Worm (Caenorhabditis elegans) whole organism, L1 larva: ENCODE results near the gene ipla-5.

Experiments
- C04F5.9 ChIP-seq: sonication (generic microtip); optimal IDR thresholded peaks from 2 replicates; lab custom pipeline; 2016; ENCODE audit warnings: missing genetic modification characterization, missing compliant biosample characterization
- C16A3.4 ChIP-seq: fragments of 150-350 bp; optimal IDR thresholded peaks from 2 replicates; lab custom pipeline; 2014; ENCODE audit warnings: missing biosample characterization, missing genetic modification characterization
- F16B12.6 ChIP-seq: fragments of 150-350 bp; optimal IDR thresholded peaks from 2 replicates; lab custom pipeline; 2014; ENCODE audit warnings: missing biosample characterization, missing genetic modification characterization
- Y116A8C.19 ChIP-seq: sonication (generic microtip); optimal IDR thresholded peaks from 2 replicates; lab custom pipeline; 2016; ENCODE audit warnings: missing compliant biosample characterization, missing genetic modification characterization, borderline replicate concordance
- aha-1 ChIP-seq: fragments of 150-350 bp; optimal IDR thresholded peaks from 2 replicates; lab custom pipeline; 2014; ENCODE audit warnings: missing biosample characterization, missing genetic modification characterization
- ama-1 ChIP-seq: fragments of 150-350 bp; optimal IDR thresholded peaks from 2 replicates; lab custom pipeline; 2014
- blmp-1 ChIP-seq: fragments of 150-350 bp; optimal IDR thresholded peaks from 2 replicates; lab custom pipeline; 2014; ENCODE audit warnings: missing biosample characterization, missing genetic modification characterization
- ceh-63 ChIP-seq: fragments of 200-800 bp; sonication (Bioruptor generic); optimal IDR thresholded peaks from 2 replicates; lab custom pipeline; 2018; ENCODE audit warnings: mild to moderate bottlenecking, missing genetic modification characterization, missing compliant biosample characterization
- ceh-82 ChIP-seq, 3 experiments: fragments of 150-350 bp in 1 of 3; sonication (generic microtip) in 2 of 3; optimal IDR thresholded peaks; 2 replicates each; lab custom pipeline; 2014 to 2017; ENCODE audit warnings: missing biosample characterization in 3 of 3, missing genetic modification characterization in 3 of 3
- ceh-88 ChIP-seq: fragments of 200-800 bp; sonication (Bioruptor generic); IDR thresholded peaks from 2 replicates; pipeline ENCODE4 v1.3.6; 2022; ENCODE audit warnings: missing genetic modification characterization, missing compliant biosample characterization
- efl-3 ChIP-seq: fragments of 200-800 bp; sonication (Bioruptor generic); optimal IDR thresholded peaks from 2 replicates; lab custom pipeline; 2018; ENCODE audit warnings: mild to moderate bottlenecking, missing genetic modification characterization, missing compliant biosample characterization
- egl-13 ChIP-seq: sonication (generic microtip); optimal IDR thresholded peaks from 2 replicates; lab custom pipeline; 2016; ENCODE audit warnings: missing genotype, missing genetic modification reagents, missing genetic modification characterization, missing compliant biosample characterization
- elt-2 ChIP-seq: sonication (generic microtip); optimal IDR thresholded peaks from 2 replicates; lab custom pipeline; 2016; ENCODE audit warnings: missing genetic modification characterization, mild to moderate bottlenecking, inconsistent platforms, missing compliant biosample characterization, missing genetic modification reagents
- fkh-4 ChIP-seq: sonication (generic microtip); optimal IDR thresholded peaks from 2 replicates; lab custom pipeline; 2016; ENCODE audit warnings: missing compliant biosample characterization, missing genetic modification characterization, borderline replicate concordance
- fkh-8 ChIP-seq: sonication (generic microtip); optimal IDR thresholded peaks from 2 replicates; lab custom pipeline; 2016; ENCODE audit warnings: mild to moderate bottlenecking, missing genetic modification characterization, missing compliant biosample characterization
- hlh-17 ChIP-seq: fragments of 200-800 bp; sonication (Bioruptor generic); optimal IDR thresholded peaks from 2 replicates; lab custom pipeline; 2018; ENCODE audit warnings: missing genetic modification characterization, mild to moderate bottlenecking, missing compliant biosample characterization, moderate library complexity, borderline replicate concordance
- hlh-4 ChIP-seq: sonication (generic microtip); optimal IDR thresholded peaks from 2 replicates; lab custom pipeline; 2016; ENCODE audit warnings: mild to moderate bottlenecking, missing genetic modification characterization, missing compliant biosample characterization
- hpl-2 ChIP-seq: fragments of 150-350 bp; optimal IDR thresholded peaks from 2 replicates; lab custom pipeline; 2014; ENCODE audit warnings: missing biosample characterization, missing genetic modification reagents, missing genetic modification characterization
- irx-1 ChIP-seq: sonication (generic microtip); optimal IDR thresholded peaks from 2 replicates; lab custom pipeline; 2016; ENCODE audit warnings: missing genetic modification characterization, missing compliant biosample characterization
- isw-1 ChIP-seq: fragments of 200-800 bp; sonication (Bioruptor generic); IDR thresholded peaks from 2 replicates; pipeline ENCODE4 v1.3.6; 2022; ENCODE audit warnings: missing genetic modification characterization, missing compliant biosample characterization
- jun-1 ChIP-seq: fragments of 150-350 bp; optimal IDR thresholded peaks from 2 replicates; lab custom pipeline; 2014; ENCODE audit warnings: missing biosample characterization, missing genetic modification reagents, missing genetic modification characterization
- lin-13 ChIP-seq: fragments of 150-350 bp; optimal IDR thresholded peaks from 2 replicates; lab custom pipeline; 2014; ENCODE audit warnings: missing biosample characterization, missing genetic modification reagents, missing genetic modification characterization
- lin-14 ChIP-seq: fragments of 200-800 bp; sonication (Bioruptor generic); optimal IDR thresholded peaks from 2 replicates; lab custom pipeline; 2018; ENCODE audit warnings: mild to moderate bottlenecking, missing genetic modification characterization, moderate library complexity, missing compliant biosample characterization
- lin-35 ChIP-seq, 2 experiments: fragments of 150-350 bp; optimal IDR thresholded peaks; 2 replicates each; lab custom pipeline; 2014; ENCODE audit warnings: missing biosample characterization in 2 of 2, missing genetic modification characterization in 2 of 2, missing genetic modification reagents in 2 of 2
- lin-39 ChIP-seq: fragments of 150-350 bp; optimal IDR thresholded peaks from 2 replicates; lab custom pipeline; 2014; ENCODE audit warnings: missing biosample characterization, missing genetic modification reagents, missing genetic modification characterization
- lir-3 ChIP-seq: sonication (generic microtip); optimal IDR thresholded peaks from 2 replicates; lab custom pipeline; 2016; ENCODE audit warnings: mild to moderate bottlenecking, missing genetic modification characterization, moderate library complexity, missing compliant biosample characterization; ENCODE audit not compliant: poor library complexity
- lsy-2 ChIP-seq, 2 experiments: fragments of 150-350 bp; optimal IDR thresholded peaks; 2 replicates each; lab custom pipeline; 2014; ENCODE audit warnings: missing biosample characterization in 2 of 2, missing genetic modification characterization in 2 of 2
- mdl-1 ChIP-seq, 2 experiments: fragments of 150-350 bp; optimal IDR thresholded peaks; 2 replicates each; lab custom pipeline; 2014 to 2017; ENCODE audit warnings: missing biosample characterization in 2 of 2, missing genetic modification characterization in 2 of 2, inconsistent platforms in 1 of 2
- mep-1 ChIP-seq: fragments of 150-350 bp; optimal IDR thresholded peaks from 2 replicates; lab custom pipeline; 2014; ENCODE audit warnings: missing biosample characterization, missing genetic modification characterization
- nhr-12 ChIP-seq: sonication (generic microtip); optimal IDR thresholded peaks from 2 replicates; lab custom pipeline; 2017; ENCODE audit warnings: missing biosample characterization, missing genetic modification characterization
- nhr-28 ChIP-seq: fragments of 150-350 bp; optimal IDR thresholded peaks from 2 replicates; lab custom pipeline; 2014; ENCODE audit warnings: missing biosample characterization, missing genetic modification characterization
- nhr-47 ChIP-seq: sonication (generic microtip); optimal IDR thresholded peaks from 2 replicates; lab custom pipeline; 2016; ENCODE audit warnings: mild to moderate bottlenecking, missing genetic modification characterization, moderate library complexity, missing compliant biosample characterization
- nhr-76 ChIP-seq: sonication (generic microtip); optimal IDR thresholded peaks from 2 replicates; lab custom pipeline; 2017; ENCODE audit warnings: missing biosample characterization, missing genetic modification characterization
- nhr-84 ChIP-seq: sonication (generic microtip); optimal IDR thresholded peaks from 2 replicates; lab custom pipeline; 2017; ENCODE audit warnings: missing biosample characterization, missing genetic modification characterization
- nhr-85 ChIP-seq: sonication (generic microtip); peaks from one replicate; lab custom pipeline; 2016; ENCODE audit warnings: missing genetic modification characterization, inconsistent platforms, missing compliant biosample characterization
- nhr-90 ChIP-seq: sonication (generic microtip); optimal IDR thresholded peaks from 2 replicates; lab custom pipeline; 2016; ENCODE audit warnings: mild to moderate bottlenecking, missing genetic modification characterization, missing compliant biosample characterization; ENCODE audit not compliant: poor library complexity
- pax-3 ChIP-seq: fragments of 200-800 bp; sonication (Bioruptor generic); optimal IDR thresholded peaks from 2 replicates; lab custom pipeline; 2018; ENCODE audit warnings: mild to moderate bottlenecking, missing genetic modification characterization, moderate library complexity, missing compliant biosample characterization
- rnt-1 ChIP-seq: sonication (generic microtip); optimal IDR thresholded peaks from 2 replicates; lab custom pipeline; 2016; ENCODE audit warnings: mild to moderate bottlenecking, missing genetic modification characterization, moderate library complexity, missing compliant biosample characterization
- snu-23 ChIP-seq: sonication (generic microtip); optimal IDR thresholded peaks from 2 replicates; lab custom pipeline; 2016; ENCODE audit warnings: missing genetic modification characterization, missing compliant biosample characterization
- swsn-7 ChIP-seq: sonication (generic microtip); optimal IDR thresholded peaks from 2 replicates; lab custom pipeline; 2016; ENCODE audit warnings: missing genetic modification characterization, missing compliant biosample characterization
- tbx-2 ChIP-seq: sonication (generic microtip); optimal IDR thresholded peaks from 2 replicates; lab custom pipeline; 2016; ENCODE audit warnings: missing genetic modification characterization, missing compliant biosample characterization
- unc-130 ChIP-seq: fragments of 150-350 bp; optimal IDR thresholded peaks from 2 replicates; lab custom pipeline; 2017; ENCODE audit warnings: missing biosample characterization, missing genetic modification characterization, inconsistent platforms
- unc-30 ChIP-seq: sonication (generic microtip); optimal IDR thresholded peaks from 2 replicates; lab custom pipeline; 2017; ENCODE audit warnings: missing biosample characterization, missing genetic modification characterization
- unc-62 ChIP-seq: fragments of 150-350 bp; optimal IDR thresholded peaks from 2 replicates; lab custom pipeline; 2014; ENCODE audit warnings: missing biosample characterization, missing genetic modification reagents, missing genetic modification characterization
- unc-98 ChIP-seq: fragments of 200-800 bp; sonication (Bioruptor generic); IDR thresholded peaks from 2 replicates; pipeline ENCODE4 v1.3.6; 2022; ENCODE audit warnings: missing genetic modification characterization, missing compliant biosample characterization
- vab-15 ChIP-seq: sonication (generic microtip); optimal IDR thresholded peaks from 2 replicates; lab custom pipeline; 2017; ENCODE audit warnings: missing genotype, mild to moderate bottlenecking, missing genetic modification characterization, missing compliant biosample characterization
- zag-1 ChIP-seq: fragments of 150-350 bp; optimal IDR thresholded peaks from 2 replicates; lab custom pipeline; 2014; ENCODE audit warnings: missing biosample characterization, missing genetic modification characterization
- zip-4 ChIP-seq: fragments of 200-800 bp; sonication (Bioruptor generic); optimal IDR thresholded peaks from 2 replicates; lab custom pipeline; 2018; ENCODE audit warnings: mild to moderate bottlenecking, missing genetic modification characterization, moderate library complexity, missing compliant biosample characterization

The ipla-5 gene

DNA sequence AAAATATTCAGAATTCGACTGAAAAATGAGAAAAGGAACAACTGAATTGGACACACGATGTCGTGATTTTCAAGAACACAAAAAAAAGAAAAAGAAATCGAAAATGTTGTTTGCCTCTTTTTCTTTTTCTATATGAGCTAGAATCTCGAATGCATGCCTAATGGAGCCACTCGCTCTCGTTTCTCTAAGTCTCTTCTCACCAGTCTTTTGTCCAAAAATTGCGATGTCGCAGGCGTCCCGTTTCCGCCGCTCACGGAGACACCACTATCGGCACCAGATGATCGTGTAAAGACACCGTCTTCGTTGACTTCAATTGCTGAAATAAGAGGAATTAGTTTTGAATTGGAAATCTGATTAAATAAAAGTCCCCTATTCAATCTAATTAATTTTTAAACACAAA is 43.6 kb downstream of the ipla-5 start (continued):
- TF ChIP-seq lin-13 (no peak), fkh-8 (tag; lab: Kevin White, UChicago) (peak; percentile 57), lin-14 (GFP tag; lab: Kevin White, UChicago) (peak; percentile 84), nhr-84 (tag; lab: Kevin White, UChicago) (no peak), aha-1 (tag; lab: Kevin White, UChicago) (no peak), F16B12.6 (tag; lab: Kevin White, UChicago) (no peak), C16A3.4 (no peak), egl-13 (no peak), lsy-2 (tag; optimal IDR thresholded peaks at IDR 0.05; lab: Kevin White, UChicago) (peak; percentile 4 to 50), unc-130 (tag; lab: Kevin White, UChicago) (no peak), ama-1 (lab: Kevin White, UChicago) (no peak), vab-15 (no peak), ceh-82 (tag; optimal IDR thresholded peaks at IDR 0.05; lab: Kevin White, UChicago) (peak; percentile 2 to 65 (median 26)), swsn-7 (peak; percentile 42), ceh-63 (GFP tag; lab: Kevin White, UChicago) (no peak), nhr-76 (tag; lab: Kevin White, UChicago) (no peak), snu-23 (GFP tag; lab: Kevin White, UChicago) (peak; percentile 21), rnt-1 (tag; lab: Kevin White, UChicago) (peak; percentile 34), nhr-90 (tag; lab: Kevin White, UChicago) (no peak), pax-3 (tag; lab: Kevin White, UChicago) (no peak), mdl-1 (tag; optimal IDR thresholded peaks at IDR 0.05; lab: Kevin White, UChicago) (no peak), nhr-28 (tag; lab: Kevin White, UChicago) (no peak), lin-39 (tag; lab: Kevin White, UChicago) (no peak), efl-3 (no peak), nhr-85 (tag; lab: Kevin White, UChicago) (no peak), mep-1 (peak; percentile 5), elt-2 (tag; lab: Kevin White, UChicago) (no peak), fkh-4 (no peak), unc-30 (no peak), isw-1 (peak; percentile 31; the same call in 1 of the 2 replicates), hlh-17 (GFP tag; lab: Kevin White, UChicago) (no peak), jun-1 (no peak), irx-1 (tag; lab: Kevin White, UChicago) (peak; percentile 43), zip-4 (GFP tag; lab: Kevin White, UChicago) (no peak), hlh-4 (no peak), blmp-1 (tag; lab: Kevin White, UChicago) (no peak), tbx-2 (tag; lab: Kevin White, UChicago) (no peak), Y116A8C.19 (tag; lab: Kevin White, UChicago) (no peak), unc-98 (GFP tag; lab: Robert Waterston, UW) (no peak), zag-1 (tag; lab: Kevin White, UChicago) (no peak), lin-35 (GFP tag; optimal IDR thresholded peaks at IDR 0.05; lab: Kevin White, UChicago) (peak in 1 of 2 experiments; percentile 43), C04F5.9 (tag; lab: Kevin White, UChicago) (no peak), unc-62 (GFP tag; lab: Kevin White, UChicago) (no peak), nhr-47 (tag; lab: Kevin White, UChicago) (peak; percentile 54), nhr-12 (no peak), hpl-2 (GFP tag; lab: Kevin White, UChicago) (no peak), ceh-88 (GFP tag; lab: Robert Waterston, UW) (no peak), lir-3 (tag; lab: Kevin White, UChicago) (no peak)
